Fruit fly (Drosophila melanogaster): ENCODE results near the gene NPF.

DNA sequence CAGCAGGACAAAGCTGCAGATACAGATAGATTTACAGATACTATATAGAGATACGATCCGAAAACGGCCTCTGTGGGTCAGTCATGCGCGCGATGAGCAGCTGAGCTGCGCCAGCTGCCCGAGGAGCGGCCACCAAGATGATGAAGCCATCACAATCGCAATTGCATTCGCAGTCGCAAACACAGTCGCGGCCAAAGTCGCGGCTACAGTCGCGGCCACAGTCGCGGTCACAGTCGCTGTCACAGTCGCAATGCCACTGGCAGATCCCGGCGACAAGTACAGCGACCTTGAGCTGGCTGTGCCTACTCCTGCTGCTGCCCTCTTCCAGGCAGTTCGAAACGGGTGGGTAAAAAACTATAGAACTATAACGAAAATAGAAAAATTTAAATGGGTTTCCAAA lies 14.1 kb upstream of the NPF start:
- TF ChIP-seq CG17806 (tag; optimal IDR thresholded peaks at IDR 0.05), result no peak
- TF ChIP-seq CG32121 (GFP tag; IDR thresholded peaks at IDR 0.05), result no peak

Data from whole organism, pupa.